Worm (Caenorhabditis elegans) whole organism, late embryonic: ENCODE measurements around the gene fmi-1.

Experiments used
- C08G9.2 ChIP-seq: sonication (generic microtip); optimal IDR thresholded peaks from 2 replicates; lab custom pipeline; 2016; ENCODE audit warnings: mild to moderate bottlenecking, missing genetic modification characterization, moderate library complexity, missing compliant biosample characterization
- F13H6.1 ChIP-seq: sonication (generic microtip); optimal IDR thresholded peaks from 2 replicates; lab custom pipeline; 2016; ENCODE audit warnings: missing genetic modification characterization, missing compliant biosample characterization
- K02D7.2 ChIP-seq: sonication (generic microtip); optimal IDR thresholded peaks from 2 replicates; lab custom pipeline; 2017; ENCODE audit warnings: mild to moderate bottlenecking, missing genetic modification characterization, missing compliant biosample characterization
- T23F11.4 ChIP-seq: fragments of 200-800 bp; sonication (Bioruptor generic); optimal IDR thresholded peaks from 2 replicates; lab custom pipeline; 2018; ENCODE audit warnings: mild to moderate bottlenecking, missing genetic modification characterization, missing compliant biosample characterization
- Y22D7AL.16 ChIP-seq: sonication (generic microtip); optimal IDR thresholded peaks from 2 replicates; lab custom pipeline; 2016; ENCODE audit warnings: missing genetic modification characterization, missing compliant biosample characterization
- ama-1 ChIP-seq: fragments of 150-350 bp; optimal IDR thresholded peaks from 2 replicates; lab custom pipeline; 2014
- ceh-14 ChIP-seq: sonication (generic microtip); optimal IDR thresholded peaks from 2 replicates; lab custom pipeline; 2016; ENCODE audit warnings: missing genotype, missing genetic modification characterization, missing compliant biosample characterization
- ceh-18 ChIP-seq: sonication (generic microtip); optimal IDR thresholded peaks from 2 replicates; lab custom pipeline; 2016; ENCODE audit warnings: missing genetic modification characterization, missing compliant biosample characterization
- ceh-30 ChIP-seq: fragments of 150-350 bp; optimal IDR thresholded peaks from 2 replicates; lab custom pipeline; 2014; ENCODE audit warnings: missing biosample characterization, missing genetic modification characterization
- ceh-6 ChIP-seq: fragments of 200-800 bp; sonication (Bioruptor generic); optimal IDR thresholded peaks from 2 replicates; lab custom pipeline; 2018; ENCODE audit warnings: mild to moderate bottlenecking, missing genetic modification characterization, missing compliant biosample characterization
- che-1 ChIP-seq: sonication (generic microtip); optimal IDR thresholded peaks from 2 replicates; lab custom pipeline; 2016; ENCODE audit warnings: mild to moderate bottlenecking, missing genetic modification characterization, missing compliant biosample characterization
- dmd-4 ChIP-seq: sonication (generic microtip); optimal IDR thresholded peaks from 2 replicates; lab custom pipeline; 2016; ENCODE audit warnings: borderline replicate concordance, missing genetic modification characterization, missing compliant biosample characterization
- dve-1 ChIP-seq: sonication (generic microtip); optimal IDR thresholded peaks from 2 replicates; lab custom pipeline; 2017; ENCODE audit warnings: antibody characterized with exemption, mild to moderate bottlenecking, missing genetic modification characterization, missing compliant biosample characterization
- elt-2 ChIP-seq: sonication (generic microtip); optimal IDR thresholded peaks from 2 replicates; lab custom pipeline; 2016; ENCODE audit warnings: missing genetic modification reagents, missing genetic modification characterization, missing compliant biosample characterization
- ets-4 ChIP-seq: sonication (generic microtip); optimal IDR thresholded peaks from 2 replicates; lab custom pipeline; 2016; ENCODE audit warnings: missing genetic modification characterization, missing compliant biosample characterization
- eyg-1 ChIP-seq: sonication (generic microtip); optimal IDR thresholded peaks from 2 replicates; lab custom pipeline; 2016; ENCODE audit warnings: missing genotype, missing genetic modification characterization, missing compliant biosample characterization
- fkh-10 ChIP-seq: fragments of 150-350 bp; optimal IDR thresholded peaks from 2 replicates; lab custom pipeline; 2014; ENCODE audit warnings: missing biosample characterization, missing genetic modification reagents, missing genetic modification characterization
- gmeb-2 ChIP-seq: sonication (generic microtip); optimal IDR thresholded peaks from 2 replicates; lab custom pipeline; 2016; ENCODE audit warnings: missing genetic modification characterization, inconsistent platforms, missing compliant biosample characterization
- hlh-15 ChIP-seq: sonication (generic microtip); optimal IDR thresholded peaks from 2 replicates; lab custom pipeline; 2016; ENCODE audit warnings: missing genetic modification characterization, missing compliant biosample characterization
- hlh-8 ChIP-seq: sonication (generic microtip); optimal IDR thresholded peaks from 2 replicates; lab custom pipeline; 2016; ENCODE audit warnings: missing genotype, missing genetic modification characterization, missing compliant biosample characterization
- lin-11 ChIP-seq: fragments of 200-800 bp; sonication (Bioruptor generic); optimal IDR thresholded peaks from 2 replicates; lab custom pipeline; 2018; ENCODE audit warnings: mild to moderate bottlenecking, missing genetic modification characterization, missing compliant biosample characterization
- madf-2 ChIP-seq: sonication (generic microtip); optimal IDR thresholded peaks from 2 replicates; lab custom pipeline; 2017; ENCODE audit warnings: missing genetic modification characterization, missing compliant biosample characterization
- mec-3 ChIP-seq: sonication (generic microtip); optimal IDR thresholded peaks from 2 replicates; lab custom pipeline; 2016; ENCODE audit warnings: borderline replicate concordance, missing genetic modification characterization, missing compliant biosample characterization
- nhr-11 ChIP-seq: fragments of 150-350 bp; optimal IDR thresholded peaks from 2 replicates; lab custom pipeline; 2014; ENCODE audit warnings: missing biosample characterization, missing genetic modification characterization
- nhr-232 ChIP-seq: sonication (generic microtip); optimal IDR thresholded peaks from 2 replicates; lab custom pipeline; 2016; ENCODE audit warnings: missing genetic modification characterization, missing compliant biosample characterization
- pag-3 ChIP-seq: sonication (generic microtip); optimal IDR thresholded peaks from 2 replicates; lab custom pipeline; 2016; ENCODE audit warnings: missing compliant biosample characterization, missing genetic modification characterization, borderline replicate concordance
- pros-1 ChIP-seq: fragments of 150-350 bp; optimal IDR thresholded peaks from 2 replicates; lab custom pipeline; 2014; ENCODE audit warnings: missing biosample characterization, missing genetic modification reagents, missing genetic modification characterization
- ref-2 ChIP-seq: sonication (generic microtip); optimal IDR thresholded peaks from 2 replicates; lab custom pipeline; 2016; ENCODE audit warnings: missing genetic modification characterization, missing compliant biosample characterization
- rnt-1 ChIP-seq: sonication (generic microtip); optimal IDR thresholded peaks from 2 replicates; lab custom pipeline; 2016; ENCODE audit warnings: missing genetic modification characterization, missing compliant biosample characterization
- sdc-2 ChIP-seq: sonication (generic microtip); optimal IDR thresholded peaks from 2 replicates; lab custom pipeline; 2016; ENCODE audit warnings: missing genotype, missing genetic modification characterization, missing compliant biosample characterization
- sox-2 ChIP-seq: fragments of 200-800 bp; sonication (Bioruptor generic); IDR thresholded peaks from 2 replicates; pipeline ENCODE4 v1.3.6; 2022; ENCODE audit warnings: missing genetic modification reagents, missing genetic modification characterization, missing compliant biosample characterization
- syd-9 ChIP-seq: sonication (generic microtip); optimal IDR thresholded peaks from 2 replicates; lab custom pipeline; 2016; ENCODE audit warnings: mild to moderate bottlenecking, missing genetic modification characterization, moderate library complexity, missing compliant biosample characterization
- tbx-2 ChIP-seq: sonication (generic microtip); optimal IDR thresholded peaks from 2 replicates; lab custom pipeline; 2016; ENCODE audit warnings: missing genetic modification characterization, missing compliant biosample characterization
- tbx-7 ChIP-seq: sonication (generic microtip); optimal IDR thresholded peaks from 2 replicates; lab custom pipeline; 2016; ENCODE audit warnings: missing genotype, missing genetic modification characterization, missing compliant biosample characterization
- unc-3 ChIP-seq, 2 experiments: fragments of 200-800 bp in 1 of 2; sonication (Bioruptor generic) in 1 of 2; sonication (generic microtip) in 1 of 2; conservative IDR thresholded peaks in 1 of 2; optimal IDR thresholded peaks in 1 of 2; 2 replicates each; pipeline versions ENCODE4 v1.3.6 to Lab custom; 2016 to 2022; ENCODE audit warnings: missing compliant biosample characterization in 2 of 2, missing genetic modification characterization in 2 of 2, missing genetic modification reagents in 1 of 2

fmi-1 gene

ce11 chrV:13045017-13045416, 26.2 kb downstream of the fmi-1 start:
- no peak for TF ChIP-seq ceh-30

ce11 chrV:13046125-13047123, 27.6 kb downstream of the fmi-1 start:
- TF ChIP-seq elt-2 (peak; percentile 7), gmeb-2 (no peak)

- TF ChIP-seq dmd-4 (tag; lab: Kevin White, UChicago) = no peak
- no peak for TF ChIP-seq pag-3
- TF ChIP-seq ceh-18 = no peak
- TF ChIP-seq ceh-14 (tag; lab: Kevin White, UChicago) = no peak
- no peak for TF ChIP-seq ref-2
- no peak for TF ChIP-seq hlh-15 (tag; lab: Kevin White, UChicago)
- TF ChIP-seq ceh-6 = no peak
- no peak for TF ChIP-seq F13H6.1 (tag; lab: Kevin White, UChicago)
- TF ChIP-seq C08G9.2 (tag; lab: Kevin White, UChicago) = no peak
- no peak for TF ChIP-seq ama-1
- no peak for TF ChIP-seq ets-4
- no peak for TF ChIP-seq hlh-8 (tag; lab: Kevin White, UChicago)
- TF ChIP-seq unc-3 (GFP tag; conservative IDR thresholded peaks at IDR 0.05; lab: Robert Waterston, UW) = no peak
- TF ChIP-seq unc-3 (tag; optimal IDR thresholded peaks at IDR 0.05; lab: Kevin White, UChicago) = no peak
- no peak for TF ChIP-seq dve-1 (tag; lab: Kevin White, UChicago)
- no peak for TF ChIP-seq mec-3 (tag; lab: Kevin White, UChicago)
- TF ChIP-seq lin-11 (tag; lab: Kevin White, UChicago) = no peak
- TF ChIP-seq, all 69 proteins: peak for 0
Observed at ce11 chrV:13047574-13048030, 28.7 kb downstream of the fmi-1 start, which contains the start of gene W07G4.5. TSS of gene W07G4.5 (plus strand) at chrV:13047980.

ce11 chrV:13049149-13049610, 30.3 kb downstream of the fmi-1 start, which contains the start of gene W07G4.8:
TSS of gene W07G4.8 (minus strand) at chrV:13049560.
- TF ChIP-seq mec-3 (tag; lab: Kevin White, UChicago) = no peak
- TF ChIP-seq ets-4 = no peak
- no peak for TF ChIP-seq eyg-1 (tag; lab: Kevin White, UChicago)
- TF ChIP-seq elt-2 = no peak
- TF ChIP-seq pros-1 = no peak
- no peak for TF ChIP-seq F13H6.1 (tag; lab: Kevin White, UChicago)
- no peak for TF ChIP-seq gmeb-2

ce11 chrV:13053635-13054034, 34.8 kb downstream of the fmi-1 start, which contains the start of gene srr-1:
TSS of gene srr-1 (minus strand) at chrV:13053735.
- TF ChIP-seq K02D7.2 (tag; lab: Kevin White, UChicago) = no peak
- no peak for TF ChIP-seq rnt-1
- TF ChIP-seq nhr-11 (tag; lab: Kevin White, UChicago) = no peak
- no peak for TF ChIP-seq pag-3

ce11 chrV:13061836-13062235, 43.0 kb downstream of the fmi-1 start, which contains the start of gene F42E8.1:
TSS of gene F42E8.1 (plus strand) at chrV:13062136.
- no peak for TF ChIP-seq sox-2 (GFP tag; lab: Robert Waterston, UW)
- TF ChIP-seq ama-1 = no peak
- TF ChIP-seq nhr-232 (tag; lab: Kevin White, UChicago) = no peak
- TF ChIP-seq hlh-15 (tag; lab: Kevin White, UChicago) = no peak
- no peak for TF ChIP-seq fkh-10 (GFP tag; lab: Kevin White, UChicago)
- TF ChIP-seq syd-9 (tag; lab: Kevin White, UChicago) = no peak
- no peak for TF ChIP-seq F13H6.1 (tag; lab: Kevin White, UChicago)
- TF ChIP-seq che-1 (tag; lab: Kevin White, UChicago) = no peak
- no peak for TF ChIP-seq madf-2
- no peak for TF ChIP-seq ceh-30
- TF ChIP-seq tbx-7 (tag; lab: Kevin White, UChicago) = no peak
- no peak for TF ChIP-seq sdc-2 (tag; lab: Kevin White, UChicago)
- no peak for TF ChIP-seq T23F11.4 (GFP tag; lab: Kevin White, UChicago)
- no peak for TF ChIP-seq C08G9.2 (tag; lab: Kevin White, UChicago)
- TF ChIP-seq Y22D7AL.16 (tag; lab: Kevin White, UChicago) = no peak
- no peak for TF ChIP-seq tbx-2 (tag; lab: Kevin White, UChicago)
